Fruit fly (Drosophila melanogaster) Kc167 (cell line): ENCODE data around the gene CG17751.

Source experiments
- Myc ChIP-seq: fragments of >200 bp; optimal IDR thresholded peaks from 2 replicates; lab custom pipeline; 2017; ENCODE audit warnings: missing external identifiers
- h ChIP-seq: fragments of >200 bp; optimal IDR thresholded peaks from 3 replicates; lab custom pipeline; 2018; ENCODE audit warnings: missing external identifiers
- psq ChIP-seq: fragments of >200 bp; optimal IDR thresholded peaks from 2 replicates; lab custom pipeline; 2017; ENCODE audit warnings: missing external identifiers
- ttk ChIP-seq: sonication (Bioruptor generic); optimal IDR thresholded peaks from 2 replicates; lab custom pipeline; 2017; ENCODE audit warnings: missing external identifiers

- TF ChIP-seq psq (lab: Kevin White, UChicago) = no peak
- TF ChIP-seq Myc (lab: Kevin White, UChicago) = no peak
- no peak for TF ChIP-seq h (lab: Kevin White, UChicago)
- no peak for TF ChIP-seq ttk (lab: Kevin White, UChicago)
Measured at dm6 chr3R:19598855-19599254, 8.2 kb upstream of the CG17751 start, which contains the start of gene Cpr92A.
